Worm (Caenorhabditis elegans) whole organism, young adult: Measurements from ENCODE around the gene F29G9.1.

Experiments used
- B0336.3 ChIP-seq: fragments of 200-800 bp; sonication (Bioruptor generic); IDR thresholded peaks from 2 replicates; pipeline ENCODE4 v1.3.6; 2022; ENCODE audit warnings: missing genetic modification characterization, missing compliant biosample characterization
- F22D6.2 ChIP-seq: sonication (generic microtip); optimal IDR thresholded peaks from 2 replicates; lab custom pipeline; 2016; ENCODE audit warnings: mild to moderate bottlenecking, missing genetic modification characterization, missing compliant biosample characterization
- F37B4.10 ChIP-seq: fragments of 200-800 bp; sonication (Bioruptor generic); IDR thresholded peaks from 2 replicates; pipeline ENCODE4 v1.3.6; 2022; ENCODE audit warnings: missing genetic modification characterization, missing compliant biosample characterization
- F57A8.1 ChIP-seq: fragments of 200-800 bp; sonication (Bioruptor generic); optimal IDR thresholded peaks from 2 replicates; lab custom pipeline; 2018; ENCODE audit warnings: mild to moderate bottlenecking, missing genetic modification characterization, moderate library complexity, missing compliant biosample characterization
- F57C9.4 ChIP-seq: sonication (generic microtip); optimal IDR thresholded peaks from 2 replicates; lab custom pipeline; 2017; ENCODE audit warnings: mild to moderate bottlenecking, missing genetic modification characterization, missing compliant biosample characterization
- K11D2.4 ChIP-seq: fragments of 200-800 bp; sonication (Bioruptor generic); IDR thresholded peaks from 2 replicates; pipeline ENCODE4 v1.3.6; 2022; ENCODE audit warnings: missing genetic modification reagents, missing genetic modification characterization, missing compliant biosample characterization
- K12H6.12 ChIP-seq: fragments of 200-800 bp; sonication (Bioruptor generic); optimal IDR thresholded peaks from 2 replicates; lab custom pipeline; 2018; ENCODE audit warnings: mild to moderate bottlenecking, missing genetic modification characterization, missing compliant biosample characterization
- Y53G8AR.9 ChIP-seq: fragments of 200-800 bp; sonication (Bioruptor generic); conservative IDR thresholded peaks from 2 replicates; pipeline ENCODE4 v1.3.6; 2022; ENCODE audit warnings: missing genetic modification reagents, missing genetic modification characterization, missing compliant biosample characterization
- Y56A3A.18 ChIP-seq: fragments of 200-800 bp; sonication (Bioruptor generic); IDR thresholded peaks from 2 replicates; pipeline ENCODE4 v1.3.6; 2022; ENCODE audit warnings: missing genetic modification reagents, missing genetic modification characterization, missing compliant biosample characterization
- Y95B8A.8 ChIP-seq: fragments of 200-800 bp; sonication (Bioruptor generic); IDR thresholded peaks from 2 replicates; pipeline ENCODE4 v1.3.6; 2022; ENCODE audit warnings: missing genetic modification reagents, missing genetic modification characterization, missing compliant biosample characterization
- ZK185.1 ChIP-seq: sonication (generic microtip); optimal IDR thresholded peaks from 2 replicates; lab custom pipeline; 2016; ENCODE audit warnings: mild to moderate bottlenecking, missing genetic modification characterization, missing compliant biosample characterization; ENCODE audit not compliant: poor library complexity, severe bottlenecking
- akir-1 ChIP-seq: fragments of 200-800 bp; sonication (Bioruptor generic); optimal IDR thresholded peaks from 2 replicates; lab custom pipeline; 2018; ENCODE audit warnings: mild to moderate bottlenecking, missing genetic modification characterization, moderate library complexity, missing compliant biosample characterization
- aptf-3 ChIP-seq: fragments of 200-800 bp; sonication (Bioruptor generic); IDR thresholded peaks from 2 replicates; pipeline ENCODE4 v1.3.6; 2022; ENCODE audit warnings: missing genetic modification characterization, missing compliant biosample characterization
- attf-3 ChIP-seq: fragments of 200-800 bp; sonication (Bioruptor generic); conservative IDR thresholded peaks from 2 replicates; pipeline ENCODE4 v1.3.6; 2022; ENCODE audit warnings: missing genetic modification reagents, missing genetic modification characterization, missing compliant biosample characterization
- attf-5 ChIP-seq: fragments of 200-800 bp; sonication (Bioruptor generic); optimal IDR thresholded peaks from 2 replicates; lab custom pipeline; 2018; ENCODE audit warnings: mild to moderate bottlenecking, missing genetic modification characterization, missing compliant biosample characterization
- bed-1 ChIP-seq: fragments of 200-800 bp; sonication (Bioruptor generic); IDR thresholded peaks from 2 replicates; pipeline ENCODE4 v1.3.6; 2022; ENCODE audit warnings: missing genetic modification reagents, missing genetic modification characterization, missing compliant biosample characterization
- ceh-27 ChIP-seq: fragments of 200-800 bp; sonication (Bioruptor generic); optimal IDR thresholded peaks from 2 replicates; lab custom pipeline; 2018; ENCODE audit warnings: mild to moderate bottlenecking, missing genetic modification characterization, moderate library complexity, missing compliant biosample characterization
- ceh-79 ChIP-seq: sonication (generic microtip); optimal IDR thresholded peaks from 2 replicates; lab custom pipeline; 2017; ENCODE audit warnings: mild to moderate bottlenecking, missing genetic modification characterization, missing compliant biosample characterization
- chd-7 ChIP-seq: sonication (generic microtip); optimal IDR thresholded peaks from 2 replicates; lab custom pipeline; 2016; ENCODE audit warnings: mild to moderate bottlenecking, missing genetic modification characterization, moderate library complexity, missing compliant biosample characterization
- die-1 ChIP-seq: sonication (generic microtip); optimal IDR thresholded peaks from 2 replicates; lab custom pipeline; 2016; ENCODE audit warnings: missing genotype, mild to moderate bottlenecking, missing genetic modification characterization, missing compliant biosample characterization
- dox-1 ChIP-seq: fragments of 200-800 bp; sonication (Bioruptor generic); IDR thresholded peaks from 2 replicates; pipeline ENCODE4 v1.3.6; 2022; ENCODE audit warnings: missing genetic modification reagents, missing genetic modification characterization, missing compliant biosample characterization
- egrh-3 ChIP-seq: fragments of 200-800 bp; sonication (Bioruptor generic); IDR thresholded peaks from 2 replicates; pipeline ENCODE4 v1.3.6; 2022; ENCODE audit warnings: missing genetic modification reagents, missing genetic modification characterization, missing compliant biosample characterization
- ekl-4 ChIP-seq: fragments of 200-800 bp; sonication (Bioruptor generic); IDR thresholded peaks from 2 replicates; pipeline ENCODE4 v1.3.6; 2022; ENCODE audit warnings: missing genetic modification reagents, missing genetic modification characterization, missing compliant biosample characterization
- ets-4 ChIP-seq: fragments of 200-800 bp; sonication (Bioruptor generic); optimal IDR thresholded peaks from 2 replicates; lab custom pipeline; 2018; ENCODE audit warnings: mild to moderate bottlenecking, missing genetic modification characterization, missing compliant biosample characterization
- fkh-3 ChIP-seq: sonication (generic microtip); optimal IDR thresholded peaks from 2 replicates; lab custom pipeline; 2016; ENCODE audit warnings: mild to moderate bottlenecking, missing genetic modification characterization, missing compliant biosample characterization
- gei-17 ChIP-seq: fragments of 200-800 bp; sonication (Bioruptor generic); optimal IDR thresholded peaks from 2 replicates; lab custom pipeline; 2018; ENCODE audit warnings: mild to moderate bottlenecking, missing genetic modification characterization, missing compliant biosample characterization
- hmg-1.2 ChIP-seq: fragments of 200-800 bp; sonication (Bioruptor generic); IDR thresholded peaks from 2 replicates; pipeline ENCODE4 v1.3.6; 2022; ENCODE audit warnings: missing genetic modification reagents, missing genetic modification characterization, missing compliant biosample characterization
- lin-26 ChIP-seq: fragments of 200-800 bp; sonication (Bioruptor generic); IDR thresholded peaks from 2 replicates; pipeline ENCODE4 v1.3.6; 2022; ENCODE audit warnings: missing genetic modification reagents, missing genetic modification characterization, missing compliant biosample characterization
- lin-54 ChIP-seq: fragments of 200-800 bp; sonication (Bioruptor generic); optimal IDR thresholded peaks from 2 replicates; lab custom pipeline; 2018; ENCODE audit warnings: mild to moderate bottlenecking, missing genetic modification characterization, missing compliant biosample characterization
- lir-1 ChIP-seq: fragments of 200-800 bp; sonication (Bioruptor generic); conservative IDR thresholded peaks from 2 replicates; pipeline ENCODE4 v1.3.6; 2022; ENCODE audit warnings: missing genetic modification reagents, missing genetic modification characterization, missing compliant biosample characterization
- lsy-27 ChIP-seq: sonication (generic microtip); optimal IDR thresholded peaks from 2 replicates; lab custom pipeline; 2017; ENCODE audit warnings: missing genetic modification characterization, mild to moderate bottlenecking, missing compliant biosample characterization, antibody characterized with exemption, missing genotype, borderline replicate concordance; ENCODE audit not compliant: insufficient read depth
- madf-3 ChIP-seq: fragments of 200-800 bp; sonication (Bioruptor generic); IDR thresholded peaks from 2 replicates; pipeline ENCODE4 v1.3.6; 2022; ENCODE audit warnings: missing genetic modification reagents, missing genetic modification characterization, missing compliant biosample characterization
- madf-8 ChIP-seq: fragments of 200-800 bp; sonication (Bioruptor generic); conservative IDR thresholded peaks from 2 replicates; pipeline ENCODE4 v1.3.6; 2022; ENCODE audit warnings: missing genetic modification reagents, missing genetic modification characterization, missing compliant biosample characterization
- mcd-1 ChIP-seq: fragments of 200-800 bp; sonication (Bioruptor generic); IDR thresholded peaks from 2 replicates; pipeline ENCODE4 v1.3.6; 2022; ENCODE audit warnings: missing genetic modification reagents, missing genetic modification characterization, missing compliant biosample characterization
- mel-28 ChIP-seq: sonication (generic microtip); optimal IDR thresholded peaks from 2 replicates; lab custom pipeline; 2016; ENCODE audit warnings: borderline replicate concordance, mild to moderate bottlenecking, missing genetic modification characterization, missing compliant biosample characterization
- mes-4 ChIP-seq: sonication (generic microtip); optimal IDR thresholded peaks from 2 replicates; lab custom pipeline; 2016; ENCODE audit warnings: missing genotype, missing genetic modification characterization, missing compliant biosample characterization
- nfya-2 ChIP-seq: fragments of 200-800 bp; sonication (Bioruptor generic); IDR thresholded peaks from 2 replicates; pipeline ENCODE4 v1.3.6; 2022; ENCODE audit warnings: missing genetic modification reagents, missing genetic modification characterization, missing compliant biosample characterization
- pbrm-1 ChIP-seq: fragments of 200-800 bp; sonication (Bioruptor generic); IDR thresholded peaks from 2 replicates; pipeline ENCODE4 v1.3.6; 2022; ENCODE audit warnings: missing genetic modification reagents, missing genetic modification characterization, missing compliant biosample characterization
- pha-4 ChIP-seq: fragments of 150-350 bp; sonication (generic microtip); optimal IDR thresholded peaks from 2 replicates; lab custom pipeline; 2014; ENCODE audit warnings: missing biosample characterization, missing genetic modification reagents, missing genetic modification characterization
- sea-2 ChIP-seq: fragments of 200-800 bp; sonication (Bioruptor generic); IDR thresholded peaks from 2 replicates; pipeline ENCODE4 v1.3.6; 2022; ENCODE audit warnings: missing genetic modification characterization, missing compliant biosample characterization
- somi-1 ChIP-seq: fragments of 200-800 bp; sonication (Bioruptor generic); optimal IDR thresholded peaks from 2 replicates; lab custom pipeline; 2018; ENCODE audit warnings: mild to moderate bottlenecking, missing genetic modification characterization, missing compliant biosample characterization
- tbp1 ChIP-seq: fragments of 200-800 bp; sonication (Bioruptor generic); optimal IDR thresholded peaks from 2 replicates; lab custom pipeline; 2018; ENCODE audit warnings: mild to moderate bottlenecking, missing genetic modification characterization, missing compliant biosample characterization
- tlf-1 ChIP-seq: fragments of 200-800 bp; sonication (Bioruptor generic); optimal IDR thresholded peaks from 2 replicates; lab custom pipeline; 2018; ENCODE audit warnings: mild to moderate bottlenecking, missing genetic modification characterization, missing compliant biosample characterization
- unc-62 ChIP-seq: fragments of 150-350 bp; optimal IDR thresholded peaks from 2 replicates; lab custom pipeline; 2014; ENCODE audit warnings: missing biosample characterization, missing genetic modification reagents, missing genetic modification characterization
- xnd-1 ChIP-seq: sonication (generic microtip); optimal IDR thresholded peaks from 2 replicates; lab custom pipeline; 2016; ENCODE audit warnings: missing genotype, missing genetic modification reagents, missing genetic modification characterization, missing compliant biosample characterization
- zfh-2 ChIP-seq: fragments of 200-800 bp; sonication (Bioruptor generic); conservative IDR thresholded peaks from 2 replicates; pipeline ENCODE4 v1.3.6; 2022; ENCODE audit warnings: missing genetic modification reagents, missing genetic modification characterization, missing compliant biosample characterization
- ztf-18 ChIP-seq: sonication (generic microtip); optimal IDR thresholded peaks from 2 replicates; lab custom pipeline; 2016; ENCODE audit warnings: missing genotype, mild to moderate bottlenecking, missing genetic modification characterization, missing compliant biosample characterization
- ztf-22 ChIP-seq: fragments of 200-800 bp; sonication (Bioruptor generic); optimal IDR thresholded peaks from 2 replicates; lab custom pipeline; 2018; ENCODE audit warnings: mild to moderate bottlenecking, missing genetic modification characterization, moderate library complexity, missing compliant biosample characterization
- ztf-25 ChIP-seq: fragments of 200-800 bp; sonication (Bioruptor generic); IDR thresholded peaks from 2 replicates; pipeline ENCODE4 v1.3.6; 2022; ENCODE audit warnings: missing genetic modification reagents, missing genetic modification characterization, missing compliant biosample characterization

F29G9.1 gene

DNA sequence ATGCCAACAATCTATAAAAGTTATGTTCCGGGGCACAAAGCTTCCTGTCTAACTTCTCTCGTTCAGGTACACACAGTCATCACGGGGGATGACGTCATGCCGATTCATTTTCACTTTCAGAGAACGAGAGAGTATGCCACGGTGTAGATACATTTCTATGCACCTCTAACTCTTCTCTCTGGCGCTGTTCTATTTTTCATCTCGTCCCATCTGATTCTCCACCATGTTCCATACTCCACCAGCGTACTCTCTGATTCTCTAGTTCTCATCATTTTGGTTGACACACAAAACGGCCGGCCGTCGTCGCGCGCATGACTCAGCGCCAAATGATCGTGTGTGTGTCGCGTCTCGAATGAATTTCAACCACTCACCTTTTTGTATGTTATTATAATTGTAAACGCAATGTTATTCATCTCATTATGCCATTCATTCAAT is 38.5 kb upstream of the F29G9.1 start:
- peak; percentile 74; the same call in 1 of the 2 replicates for TF ChIP-seq Y53G8AR.9
- peak; percentile 93 for TF ChIP-seq attf-5
- TF ChIP-seq mcd-1 (GFP tag; lab: Robert Waterston, UW) = peak; percentile 75
- TF ChIP-seq tbp1 (GFP tag; lab: Kevin White, UChicago) = peak; percentile 64
- peak; percentile 78 for TF ChIP-seq somi-1 (GFP tag; lab: Kevin White, UChicago)
- TF ChIP-seq ceh-27 (GFP tag; lab: Kevin White, UChicago) = peak; percentile 80
- TF ChIP-seq ceh-79 (tag; lab: Kevin White, UChicago) = no peak
- TF ChIP-seq sea-2 (GFP tag; lab: Robert Waterston, UW) = no peak
- peak; percentile 89; the same call in 1 of the 2 replicates for TF ChIP-seq F37B4.10 (GFP tag; lab: Robert Waterston, UW)
- TF ChIP-seq madf-8 (GFP tag; lab: Robert Waterston, UW) = no peak
- peak; percentile 64 for TF ChIP-seq ztf-18 (tag; lab: Kevin White, UChicago)
- TF ChIP-seq tlf-1 = peak; percentile 85
- TF ChIP-seq attf-3 (GFP tag; lab: Robert Waterston, UW) = peak; percentile 62
- TF ChIP-seq Y56A3A.18 = peak; percentile 89; the same call in 1 of the 2 replicates
- TF ChIP-seq F22D6.2 (tag; lab: Kevin White, UChicago) = peak; percentile 72
- peak; percentile 86 for TF ChIP-seq pbrm-1 (GFP tag; lab: Robert Waterston, UW)
- TF ChIP-seq lir-1 (GFP tag; lab: Robert Waterston, UW) = peak; percentile 81
- no peak for TF ChIP-seq xnd-1
- TF ChIP-seq dox-1 = peak; percentile 91
- TF ChIP-seq ztf-25 = no peak
- peak; percentile 83 for TF ChIP-seq ztf-22 (GFP tag; lab: Kevin White, UChicago)
- TF ChIP-seq chd-7 (tag; lab: Kevin White, UChicago) = peak; percentile 96
- TF ChIP-seq ZK185.1 (tag; lab: Kevin White, UChicago) = peak; percentile 78
- no peak for TF ChIP-seq mel-28
- no peak for TF ChIP-seq bed-1 (GFP tag; lab: Robert Waterston, UW)
- peak; percentile 95 for TF ChIP-seq hmg-1.2 (GFP tag; lab: Robert Waterston, UW)
- TF ChIP-seq pha-4 (tag; lab: Kevin White, UChicago) = peak; percentile 27
- peak; percentile 87 for TF ChIP-seq K12H6.12 (tag; lab: Kevin White, UChicago)
- TF ChIP-seq akir-1 = peak; percentile 13
- TF ChIP-seq ekl-4 (GFP tag; lab: Robert Waterston, UW) = peak; percentile 82
- peak; percentile 83; the same call in 1 of the 2 replicates for TF ChIP-seq madf-3 (GFP tag; lab: Robert Waterston, UW)
- peak; percentile 90 for TF ChIP-seq zfh-2
- TF ChIP-seq lsy-27 (tag; lab: Kevin White, UChicago) = no peak
- 0 out of 2 replicates have a peak, but pooled peaks have one; percentile 46 for TF ChIP-seq Y95B8A.8 (GFP tag; lab: Robert Waterston, UW)
- TF ChIP-seq egrh-3 (GFP tag; lab: Robert Waterston, UW) = 0 out of 2 replicates have a peak, but pooled peaks have one; percentile 14
- peak; percentile 36 for TF ChIP-seq gei-17
- TF ChIP-seq lin-26 (GFP tag; lab: Robert Waterston, UW) = peak; percentile 67; the same call in 1 of the 2 replicates
- TF ChIP-seq aptf-3 = no peak
- no peak for TF ChIP-seq fkh-3 (tag; lab: Kevin White, UChicago)
- no peak for TF ChIP-seq F57C9.4 (tag; lab: Kevin White, UChicago)
- no peak for TF ChIP-seq mes-4
- peak; percentile 90 for TF ChIP-seq K11D2.4
- peak; percentile 62 for TF ChIP-seq die-1
- TF ChIP-seq lin-54 (GFP tag; lab: Kevin White, UChicago) = peak; percentile 76
- peak; percentile 91 for TF ChIP-seq ets-4
- TF ChIP-seq unc-62 = peak; percentile 25
- peak; percentile 93 for TF ChIP-seq B0336.3
- TF ChIP-seq F57A8.1 (GFP tag; lab: Kevin White, UChicago) = no peak
- TF ChIP-seq nfya-2 (GFP tag; lab: Robert Waterston, UW) = no peak
